Worm (Caenorhabditis elegans) whole organism, mixed stage, embryonic: Measurements from ENCODE around the gene dnc-3.

Source experiments
- M03D4.4 ChIP-seq: sonication (generic microtip); optimal IDR thresholded peaks from 2 replicates; lab custom pipeline; 2017; ENCODE audit warnings: mild to moderate bottlenecking, missing genetic modification characterization, missing compliant biosample characterization
- bed-3 ChIP-seq: fragments of 200-800 bp; sonication (Bioruptor generic); optimal IDR thresholded peaks from 3 replicates; lab custom pipeline; 2018; ENCODE audit warnings: mild to moderate bottlenecking, missing genetic modification characterization, moderate library complexity, missing compliant biosample characterization
- blmp-1 ChIP-seq: fragments of 150-350 bp; optimal IDR thresholded peaks from 2 replicates; lab custom pipeline; 2014; ENCODE audit warnings: missing biosample characterization, missing genetic modification characterization
- ceh-39 ChIP-seq: fragments of 150-350 bp; optimal IDR thresholded peaks from 2 replicates; lab custom pipeline; 2014; ENCODE audit warnings: missing biosample characterization, missing genetic modification characterization
- ceh-43 ChIP-seq: fragments of 200-800 bp; sonication (Bioruptor generic); optimal IDR thresholded peaks from 2 replicates; lab custom pipeline; 2018; ENCODE audit warnings: mild to moderate bottlenecking, missing genetic modification characterization, moderate library complexity, missing compliant biosample characterization
- ceh-83 ChIP-seq: fragments of 200-800 bp; sonication (Bioruptor generic); optimal IDR thresholded peaks from 2 replicates; lab custom pipeline; 2018; ENCODE audit warnings: mild to moderate bottlenecking, missing genetic modification characterization, missing compliant biosample characterization
- ces-1 ChIP-seq: fragments of 150-350 bp; optimal IDR thresholded peaks from 2 replicates; lab custom pipeline; 2014; ENCODE audit warnings: missing biosample characterization, missing genetic modification reagents, missing genetic modification characterization
- cnd-1 ChIP-seq: fragments of 200-800 bp; sonication (Bioruptor generic); optimal IDR thresholded peaks from 2 replicates; lab custom pipeline; 2018; ENCODE audit warnings: mild to moderate bottlenecking, missing genetic modification characterization, missing compliant biosample characterization
- drap-1 ChIP-seq: fragments of 200-800 bp; sonication (Bioruptor generic); optimal IDR thresholded peaks from 3 replicates; lab custom pipeline; 2018; ENCODE audit warnings: mild to moderate bottlenecking, missing genetic modification characterization, missing compliant biosample characterization
- elt-1 ChIP-seq: sonication (generic microtip); optimal IDR thresholded peaks from 2 replicates; lab custom pipeline; 2017; ENCODE audit warnings: missing genetic modification characterization, mild to moderate bottlenecking, missing compliant biosample characterization, antibody characterized with exemption, moderate library complexity, borderline replicate concordance; ENCODE audit not compliant: insufficient read depth
- elt-3 ChIP-seq: fragments of 150-350 bp; optimal IDR thresholded peaks from 2 replicates; lab custom pipeline; 2014; ENCODE audit warnings: missing biosample characterization, missing genetic modification characterization
- ham-2 ChIP-seq: fragments of 200-800 bp; sonication (Bioruptor generic); optimal IDR thresholded peaks from 2 replicates; lab custom pipeline; 2018; ENCODE audit warnings: mild to moderate bottlenecking, missing genetic modification characterization, missing compliant biosample characterization
- hlh-1 ChIP-seq: fragments of 150-350 bp; optimal IDR thresholded peaks from 2 replicates; lab custom pipeline; 2014; ENCODE audit warnings: missing biosample characterization, missing genetic modification reagents, missing genetic modification characterization
- lin-32 ChIP-seq: fragments of 200-800 bp; sonication (Bioruptor generic); optimal IDR thresholded peaks from 2 replicates; lab custom pipeline; 2018; ENCODE audit warnings: mild to moderate bottlenecking, missing genetic modification characterization, missing compliant biosample characterization
- lsy-2 ChIP-seq: fragments of 150-350 bp; optimal IDR thresholded peaks from 2 replicates; lab custom pipeline; 2014; ENCODE audit warnings: missing biosample characterization, missing genetic modification characterization
- mab-5 ChIP-seq: fragments of 150-350 bp; optimal IDR thresholded peaks from 2 replicates; lab custom pipeline; 2014; ENCODE audit warnings: missing biosample characterization, missing genetic modification characterization
- mep-1 ChIP-seq: fragments of 150-350 bp; optimal IDR thresholded peaks from 2 replicates; lab custom pipeline; 2017; ENCODE audit warnings: missing biosample characterization, missing genetic modification reagents, missing genetic modification characterization, inconsistent platforms
- mls-2 ChIP-seq: sonication (generic microtip); optimal IDR thresholded peaks from 2 replicates; lab custom pipeline; 2016; ENCODE audit warnings: mild to moderate bottlenecking, missing genetic modification characterization, moderate library complexity, missing compliant biosample characterization
- nhr-2 ChIP-seq: fragments of 150-350 bp; optimal IDR thresholded peaks from 2 replicates; lab custom pipeline; 2014; ENCODE audit warnings: missing biosample characterization, missing genetic modification characterization
- nhr-237 ChIP-seq: fragments of 150-350 bp; optimal IDR thresholded peaks from 2 replicates; lab custom pipeline; 2014; ENCODE audit warnings: missing biosample characterization, missing genetic modification characterization
- nhr-28 ChIP-seq: fragments of 150-350 bp; optimal IDR thresholded peaks from 2 replicates; lab custom pipeline; 2014; ENCODE audit warnings: missing biosample characterization, missing genetic modification characterization
- pha-4 ChIP-seq: fragments of 150-350 bp; optimal IDR thresholded peaks from 2 replicates; lab custom pipeline; 2018; ENCODE audit warnings: missing biosample characterization, missing genetic modification reagents, missing genetic modification characterization
- sem-2 ChIP-seq: fragments of 200-800 bp; sonication (Bioruptor generic); optimal IDR thresholded peaks from 2 replicates; lab custom pipeline; 2018; ENCODE audit warnings: mild to moderate bottlenecking, missing genetic modification characterization, missing compliant biosample characterization
- snpc-4 ChIP-seq: fragments of 150-350 bp; optimal IDR thresholded peaks from 2 replicates; lab custom pipeline; 2014; ENCODE audit warnings: missing biosample characterization, missing genetic modification characterization
- tbx-8 ChIP-seq: fragments of 200-800 bp; sonication (Bioruptor generic); optimal IDR thresholded peaks from 2 replicates; lab custom pipeline; 2018; ENCODE audit warnings: mild to moderate bottlenecking, missing genetic modification characterization, moderate library complexity, missing compliant biosample characterization
- unc-120 ChIP-seq: sonication (generic microtip); optimal IDR thresholded peaks from 2 replicates; lab custom pipeline; 2017; ENCODE audit warnings: missing genetic modification characterization, missing compliant biosample characterization; ENCODE audit not compliant: poor library complexity, severe bottlenecking
- unc-39 ChIP-seq: fragments of 150-350 bp; optimal IDR thresholded peaks from 2 replicates; lab custom pipeline; 2014; ENCODE audit warnings: missing biosample characterization, missing genetic modification characterization
- zip-8 ChIP-seq: fragments of 150-350 bp; optimal IDR thresholded peaks from 2 replicates; lab custom pipeline; 2014; ENCODE audit warnings: missing biosample characterization, missing genetic modification characterization
- ztf-11 ChIP-seq: fragments of 150-350 bp; optimal IDR thresholded peaks from 2 replicates; lab custom pipeline; 2014; ENCODE audit warnings: missing biosample characterization, missing genetic modification characterization

Gene dnc-3

ce11 chrII:3547282-3547681 is 6.2 kb upstream of the dnc-3 start:
- no peak for TF ChIP-seq mls-2 (tag; lab: Kevin White, UChicago)
- no peak for TF ChIP-seq pha-4 (tag; lab: Kevin White, UChicago)
- TF ChIP-seq hlh-1, result peak; percentile 5
- TF ChIP-seq unc-120 (tag; lab: Kevin White, UChicago), result peak; percentile 68
- TF ChIP-seq ceh-39 (tag; lab: Kevin White, UChicago), result no peak
- TF ChIP-seq mep-1 (tag; lab: Kevin White, UChicago), result peak; percentile 34
- peak; percentile 1 for TF ChIP-seq drap-1 (GFP tag; lab: Kevin White, UChicago)
- no peak for TF ChIP-seq elt-1 (tag; lab: Kevin White, UChicago)
- TF ChIP-seq nhr-237 (tag; lab: Kevin White, UChicago), result no peak
- peak; percentile 45 for TF ChIP-seq ham-2 (GFP tag; lab: Kevin White, UChicago)
- no peak for TF ChIP-seq nhr-2 (tag; lab: Kevin White, UChicago)
- TF ChIP-seq M03D4.4 (tag; lab: Kevin White, UChicago), result no peak
- TF ChIP-seq snpc-4 (tag; lab: Kevin White, UChicago), result no peak
- TF ChIP-seq zip-8 (tag; lab: Kevin White, UChicago), result no peak
- no peak for TF ChIP-seq lin-32 (GFP tag; lab: Kevin White, UChicago)
- peak; percentile 10 for TF ChIP-seq ceh-83
- TF ChIP-seq tbx-8 (GFP tag; lab: Kevin White, UChicago), result no peak
- TF ChIP-seq lsy-2 (tag; lab: Kevin White, UChicago), result no peak
- TF ChIP-seq ces-1 (GFP tag; lab: Kevin White, UChicago), result peak; percentile 66
- peak; percentile 42 for TF ChIP-seq cnd-1 (tag; lab: Kevin White, UChicago)
- TF ChIP-seq sem-2 (GFP tag; lab: Kevin White, UChicago), result no peak
- TF ChIP-seq nhr-28, result no peak
- TF ChIP-seq elt-3 (tag; lab: Kevin White, UChicago), result no peak
- TF ChIP-seq bed-3 (GFP tag; lab: Kevin White, UChicago), result no peak

ce11 chrII:3550352-3550751 is 3.2 kb upstream of the dnc-3 start, which contains the start of gene W10G11.19:
Gene W10G11.19 (plus strand): TSS chrII:3550652.
- TF ChIP-seq nhr-237 (tag; lab: Kevin White, UChicago) (no peak), ztf-11 (tag; lab: Kevin White, UChicago) (no peak), zip-8 (tag; lab: Kevin White, UChicago) (no peak), blmp-1 (no peak)

- TF ChIP-seq ceh-83 (no peak), mls-2 (tag; lab: Kevin White, UChicago) (no peak), cnd-1 (tag; lab: Kevin White, UChicago) (no peak), unc-120 (tag; lab: Kevin White, UChicago) (no peak), zip-8 (tag; lab: Kevin White, UChicago) (no peak), ztf-11 (tag; lab: Kevin White, UChicago) (no peak), ceh-39 (tag; lab: Kevin White, UChicago) (no peak)
Measured at ce11 chrII:3554673-3555072, 1.1 kb downstream of the dnc-3 start.

- TF ChIP-seq ztf-11 (tag; lab: Kevin White, UChicago), result no peak
- TF ChIP-seq mep-1 (tag; lab: Kevin White, UChicago), result no peak
- no peak for TF ChIP-seq ham-2 (GFP tag; lab: Kevin White, UChicago)
- TF ChIP-seq unc-120 (tag; lab: Kevin White, UChicago), result no peak
- TF ChIP-seq cnd-1 (tag; lab: Kevin White, UChicago), result no peak
- TF ChIP-seq ceh-43, result no peak
- no peak for TF ChIP-seq snpc-4 (tag; lab: Kevin White, UChicago)
- TF ChIP-seq sem-2 (GFP tag; lab: Kevin White, UChicago), result no peak
- TF ChIP-seq mab-5 (tag; lab: Kevin White, UChicago), result no peak
- no peak for TF ChIP-seq lin-32 (GFP tag; lab: Kevin White, UChicago)
Measured at ce11 chrII:3555281-3555680, 1.8 kb downstream of the dnc-3 start.

- TF ChIP-seq ztf-11 (tag; lab: Kevin White, UChicago) (no peak), unc-39 (tag; lab: Kevin White, UChicago) (no peak), elt-1 (tag; lab: Kevin White, UChicago) (no peak), lsy-2 (tag; lab: Kevin White, UChicago) (no peak)
Measured at ce11 chrII:3556584-3556983, 3.1 kb downstream of the dnc-3 start.
